Fruit fly (Drosophila melanogaster): ENCODE data around the gene Rheb.

Rheb gene

dm6 chr3R:5568590-5568989 is at the start of gene Rheb, which contains the start of gene CG2931 (continued):
- TF ChIP-seq ac (GFP tag; optimal IDR thresholded peaks at IDR 0.05) (no peak), tgo (GFP tag; IDR thresholded peaks at IDR 0.05) (peak; percentile 67), pnt (GFP tag; optimal IDR thresholded peaks at IDR 0.05) (peak; percentile 46), Scr (GFP tag; IDR thresholded peaks at IDR 0.05; ENCODE audit: partially characterized antibody) (peak; percentile 85), CG14441 (GFP tag; IDR thresholded peaks at IDR 0.05) (peak; percentile 79), CHES-1-like (GFP tag; optimal IDR thresholded peaks at IDR 0.05) (no peak), CG31365 (tag; optimal IDR thresholded peaks at IDR 0.05) (no peak), ash1 (GFP tag; optimal IDR thresholded peaks at IDR 0.05) (no peak), bowl (GFP tag; IDR thresholded peaks at IDR 0.05) (no peak), chn (GFP tag; optimal IDR thresholded peaks at IDR 0.05) (peak; percentile 61), Hmr (GFP tag; optimal IDR thresholded peaks at IDR 0.05) (peak; percentile 69), Dad (GFP tag; optimal IDR thresholded peaks at IDR 0.05) (peak; percentile 43), HmgD (GFP tag; optimal IDR thresholded peaks at IDR 0.05) (no peak), CG5953 (GFP tag; IDR thresholded peaks at IDR 0.05) (no peak; the same call in 1 of the 2 replicates), CG11504 (tag; optimal IDR thresholded peaks at IDR 0.05) (no peak), ro (GFP tag; IDR thresholded peaks at IDR 0.05) (no peak), sna (GFP tag; IDR thresholded peaks at IDR 0.05; ENCODE audit: partially characterized antibody) (peak; percentile 89), zfh1 (GFP tag; IDR thresholded peaks at IDR 0.05) (peak; percentile 66; the same call in 2 of the 3 replicates), hkb (optimal IDR thresholded peaks at IDR 0.05) (no peak), hkb (GFP tag; IDR thresholded peaks at IDR 0.05) (peak; percentile 68), E2f1 (GFP tag; IDR thresholded peaks at IDR 0.05) (peak; percentile 55; the same call in 1 of the 2 replicates), CG8944 (GFP tag; optimal IDR thresholded peaks at IDR 0.05) (no peak), Ssrp (tag; optimal IDR thresholded peaks at IDR 0.05) (peak; percentile 37), chm (GFP tag; IDR thresholded peaks at IDR 0.05) (0 out of 2 replicates have a peak, but pooled peaks have one; percentile 12), Mad (GFP tag; optimal IDR thresholded peaks at IDR 0.05) (peak; percentile 44), Hsf (GFP tag; optimal IDR thresholded peaks at IDR 0.05) (peak; percentile 65), CG16779 (GFP tag; IDR thresholded peaks at IDR 0.05) (no peak), lola (GFP tag; optimal IDR thresholded peaks at IDR 0.05) (peak in 1 of 3 experiments; percentile 49), Sox102F (GFP tag; optimal IDR thresholded peaks at IDR 0.05) (no peak), Nf-YA (GFP tag; IDR thresholded peaks at IDR 0.05) (no peak), lab (GFP tag; optimal IDR thresholded peaks at IDR 0.05) (peak; percentile 51), CG15011 (GFP tag; optimal IDR thresholded peaks at IDR 0.05) (no peak), CG12155 (GFP tag; optimal IDR thresholded peaks at IDR 0.05) (peak; percentile 71), psq (GFP tag; optimal IDR thresholded peaks at IDR 0.05) (peak; percentile 14), CG9727 (GFP tag; optimal IDR thresholded peaks at IDR 0.05) (peak; percentile 67), nmo (GFP tag; optimal IDR thresholded peaks at IDR 0.05) (peak; percentile 84), CTCF (GFP tag; optimal IDR thresholded peaks at IDR 0.05) (peak; percentile 27), Usf (GFP tag; optimal IDR thresholded peaks at IDR 0.05) (no peak), CG4730 (GFP tag; IDR thresholded peaks at IDR 0.05) (peak; percentile 31; the same call in 1 of the 2 replicates), Lhr (GFP tag; optimal IDR thresholded peaks at IDR 0.05) (peak; percentile 76), CG11093 (GFP tag; IDR thresholded peaks at IDR 0.05) (no peak), lbe (GFP tag; optimal IDR thresholded peaks at IDR 0.05) (peak; percentile 30), Sox100B (GFP tag; optimal IDR thresholded peaks at IDR 0.05) (peak; percentile 26), Oaz (GFP tag; IDR thresholded peaks at IDR 0.05) (peak; percentile 49; the same call in 1 of the 2 replicates), H2.0 (GFP tag; IDR thresholded peaks at IDR 0.05) (peak; percentile 49; the same call in 1 of the 2 replicates), pan (optimal IDR thresholded peaks at IDR 0.05) (no peak), pan (GFP tag; optimal IDR thresholded peaks at IDR 0.05 in 1 of 2, IDR thresholded peaks at IDR 0.05 in 1 of 2) (peak in 1 of 2 experiments; percentile 79), CG6654 (GFP tag; optimal IDR thresholded peaks at IDR 0.05) (no peak), dmrt11E (tag; optimal IDR thresholded peaks at IDR 0.05) (peak; percentile 64), rib (GFP tag; IDR thresholded peaks at IDR 0.05) (no peak), Sry-δ (GFP tag; optimal IDR thresholded peaks at IDR 0.05) (peak; percentile 80), CG32767 (GFP tag; IDR thresholded peaks at IDR 0.05) (0 out of 2 replicates have a peak, but pooled peaks have one; percentile 18)
